Worm (Caenorhabditis elegans): ENCODE measurements around the gene F43C11.1.

- TF ChIP-seq sptf-1 (tag; optimal IDR thresholded peaks at IDR 0.05) (no peak), C04F5.9 (tag; optimal IDR thresholded peaks at IDR 0.05) (no peak), fos-1 (tag; optimal IDR thresholded peaks at IDR 0.05) (no peak), ama-1 (optimal IDR thresholded peaks at IDR 0.05) (no peak), unc-130 (tag; optimal IDR thresholded peaks at IDR 0.05) (no peak), snpc-4 (tag; optimal IDR thresholded peaks at IDR 0.05) (no peak), skn-1 (tag; optimal IDR thresholded peaks at IDR 0.05) (no peak), nhr-12 (tag; optimal IDR thresholded peaks at IDR 0.05) (no peak), nhr-20 (tag; optimal IDR thresholded peaks at IDR 0.05) (no peak), tbx-2 (tag; optimal IDR thresholded peaks at IDR 0.05) (no peak), pag-3 (tag; optimal IDR thresholded peaks at IDR 0.05; ENCODE audit: borderline replicate concordance, insufficient read depth) (no peak), egl-27 (tag; optimal IDR thresholded peaks at IDR 0.05) (no peak)
Measured at ce11 chrII:2317883-2318357, 39.0 kb upstream of the F43C11.1 start, which contains the start of the genes ZK1240.5 and ZK1240.9.
